Fruit fly (Drosophila melanogaster): ENCODE results near the gene aus.

The aus gene

dm6 chr3R:21268873-21269272, 80.5 kb downstream of the aus start, which contains the start of gene Rab1 (continued):
- no peak for TF ChIP-seq vfl (GFP tag; optimal IDR thresholded peaks at IDR 0.05)
- TF ChIP-seq HLH4C (GFP tag; IDR thresholded peaks at IDR 0.05; ENCODE audit: partially characterized antibody), result no peak
- peak; percentile 65 for TF ChIP-seq CG3847 (GFP tag; IDR thresholded peaks at IDR 0.05)
- peak; percentile 1 for TF ChIP-seq Dip3 (GFP tag; optimal IDR thresholded peaks at IDR 0.05)
- no peak for TF ChIP-seq prd (optimal IDR thresholded peaks at IDR 0.05)
- TF ChIP-seq prd (GFP tag; IDR thresholded peaks at IDR 0.05), result peak; percentile 34; the same call in 1 of the 3 replicates
- TF ChIP-seq lov (optimal IDR thresholded peaks at IDR 0.05), result no peak
- TF ChIP-seq lov (GFP tag; IDR thresholded peaks at IDR 0.05), result 0 out of 3 replicates have a peak, but pooled peaks have one; percentile 31
- no peak for TF ChIP-seq emc (GFP tag; optimal IDR thresholded peaks at IDR 0.05)
- no peak for TF ChIP-seq exex (tag; optimal IDR thresholded peaks at IDR 0.05)
- TF ChIP-seq kni (GFP tag; optimal IDR thresholded peaks at IDR 0.05), result peak; percentile 36
- TF ChIP-seq lilli (GFP tag; optimal IDR thresholded peaks at IDR 0.05), result peak; percentile 58
- TF ChIP-seq sim (GFP tag; IDR thresholded peaks at IDR 0.05), result no peak
- TF ChIP-seq Hmx (GFP tag; optimal IDR thresholded peaks at IDR 0.05), result no peak
- no peak for TF ChIP-seq CG10321 (GFP tag; IDR thresholded peaks at IDR 0.05)
- TF ChIP-seq sug (tag; optimal IDR thresholded peaks at IDR 0.05), result peak; percentile 25
- TF ChIP-seq CG16863 (GFP tag; optimal IDR thresholded peaks at IDR 0.05), result no peak
- TF ChIP-seq az2 (GFP tag; optimal IDR thresholded peaks at IDR 0.05), result no peak
- peak; percentile 64 for TF ChIP-seq Side (GFP tag; optimal IDR thresholded peaks at IDR 0.05)
- TF ChIP-seq tap (tag; optimal IDR thresholded peaks at IDR 0.05), result no peak
- TF ChIP-seq abd-A (tag; optimal IDR thresholded peaks at IDR 0.05), result peak; percentile 49
- TF ChIP-seq grau (tag; optimal IDR thresholded peaks at IDR 0.05), result peak; percentile 34
- TF ChIP-seq CG6175 (GFP tag; IDR thresholded peaks at IDR 0.05), result no peak
- peak; percentile 73 for TF ChIP-seq sob (GFP tag; IDR thresholded peaks at IDR 0.05)
- no peak for TF ChIP-seq aop (GFP tag; IDR thresholded peaks at IDR 0.05)
- TF ChIP-seq ewg (GFP tag; optimal IDR thresholded peaks at IDR 0.05), result no peak
- no peak for TF ChIP-seq Hey (tag; optimal IDR thresholded peaks at IDR 0.05)
- peak; percentile 42; the same call in 1 of the 2 replicates for TF ChIP-seq rib (GFP tag; IDR thresholded peaks at IDR 0.05)
- peak; percentile 5 for TF ChIP-seq CG17568 (GFP tag; optimal IDR thresholded peaks at IDR 0.05)
- no peak for TF ChIP-seq CG2202 (tag; optimal IDR thresholded peaks at IDR 0.05)
- no peak for TF ChIP-seq CG18011 (GFP tag; optimal IDR thresholded peaks at IDR 0.05)
- TF ChIP-seq bsh (GFP tag; optimal IDR thresholded peaks at IDR 0.05), result peak in 1 of 2 experiments; percentile 2
- TF ChIP-seq CG9727 (GFP tag; optimal IDR thresholded peaks at IDR 0.05), result no peak
- no peak for TF ChIP-seq nerfin-2 (GFP tag; IDR thresholded peaks at IDR 0.05; ENCODE audit: partially characterized antibody)
- TF ChIP-seq CG34224 (GFP tag; IDR thresholded peaks at IDR 0.05; ENCODE audit: partially characterized antibody), result no peak
- TF ChIP-seq CG33557 (GFP tag; optimal IDR thresholded peaks at IDR 0.05), result peak; percentile 21
- TF ChIP-seq fd3F (GFP tag; optimal IDR thresholded peaks at IDR 0.05), result peak; percentile 4
- TF ChIP-seq CG3726 (GFP tag; IDR thresholded peaks at IDR 0.05), result no peak
- no peak for TF ChIP-seq CG6654 (GFP tag; optimal IDR thresholded peaks at IDR 0.05)
- TF ChIP-seq croc (GFP tag; conservative IDR thresholded peaks at IDR 0.05), result no peak
- peak; percentile 23 for TF ChIP-seq CG12155 (GFP tag; optimal IDR thresholded peaks at IDR 0.05)
- TF ChIP-seq CG32767 (GFP tag; IDR thresholded peaks at IDR 0.05), result no peak; the same call in 1 of the 2 replicates
- peak; percentile 1 for TF ChIP-seq sens (GFP tag)
- peak; percentile 47 for TF ChIP-seq CG12071 (GFP tag; optimal IDR thresholded peaks at IDR 0.05)
- TF ChIP-seq CG1603 (tag; optimal IDR thresholded peaks at IDR 0.05), result peak; percentile 73
- peak; percentile 10 for TF ChIP-seq Nf-YC (tag; optimal IDR thresholded peaks at IDR 0.05)
- peak; percentile 51; the same call in 1 of the 2 replicates for TF ChIP-seq CG32532 (GFP tag; IDR thresholded peaks at IDR 0.05)
- no peak for TF ChIP-seq zfh1 (GFP tag; IDR thresholded peaks at IDR 0.05)
- TF ChIP-seq pros (GFP tag; optimal IDR thresholded peaks at IDR 0.05), result no peak
- TF ChIP-seq chm (GFP tag; IDR thresholded peaks at IDR 0.05), result no peak
- TF ChIP-seq Adf1 (GFP tag; IDR thresholded peaks at IDR 0.05), result no peak
- peak; percentile 62 for TF ChIP-seq Deaf1 (tag; optimal IDR thresholded peaks at IDR 0.05)

All from whole organism, embryonic.